Comparison of ENCODE assay signal across 1 fruit fly cellular context in the genomic region with DNA sequence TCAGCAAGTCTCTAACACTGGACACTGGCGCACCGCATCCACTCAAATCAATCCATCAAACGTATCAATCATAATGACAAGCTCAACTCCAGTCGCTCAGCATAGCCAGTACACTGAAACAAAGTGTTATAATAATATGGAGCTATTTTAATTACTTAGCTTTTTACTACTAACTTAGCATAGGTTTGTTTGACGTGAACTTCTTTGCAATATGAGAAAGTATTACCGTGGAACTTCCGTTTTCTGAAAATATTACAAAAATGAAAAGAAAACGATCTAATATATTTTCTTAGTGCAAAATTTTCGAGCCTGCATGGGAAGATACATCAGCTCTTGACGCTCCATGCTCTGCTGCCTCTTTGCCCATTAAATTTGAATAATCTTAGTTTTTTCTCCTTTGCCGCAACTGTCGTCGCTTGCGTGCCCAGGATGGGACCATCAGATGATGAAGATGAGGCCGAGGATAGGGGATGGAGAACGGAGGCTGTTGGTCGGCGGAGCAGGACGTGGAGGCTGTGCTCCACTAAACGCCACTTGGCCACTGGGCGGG.
TF ChIP-seq lines count a peak whose summit lies in the region.

No protein-coding gene starts in this region.

TF ChIP-seq in whole organism, embryonic, 481 proteins besides CTCF, POLR2A, EP300 and RAD21 (continued from another document):
- no peak for TF ChIP-seq CG11456 (GFP tag; IDR thresholded peaks at IDR 0.05; lab: Robert Waterston, UW)
TF ChIP-seq in whole organism, embryonic: peak in this region for 3.
